Fruit fly (Drosophila melanogaster) whole organism, embryonic: ENCODE data around the gene CG13390.
A peak's percentile ranks its signal among the peaks of the same experiment; 100 is the strongest.

Experiments
- Bteb2 ChIP-seq: fragments of 200-800 bp; sonication (Bioruptor generic); optimal IDR thresholded peaks from 2 replicates; lab custom pipeline; 2016; ENCODE audit warnings: missing biosample characterization, missing genetic modification characterization
- CG10979 ChIP-seq: fragments of 200-800 bp; sonication (Bioruptor generic); optimal IDR thresholded peaks from 2 replicates; lab custom pipeline; 2018; ENCODE audit warnings: missing biosample characterization, mild to moderate bottlenecking, missing genetic modification characterization, moderate library complexity
- CG11247 ChIP-seq: fragments of 200-800 bp; sonication (Bioruptor generic); IDR thresholded peaks from 2 replicates; pipeline ENCODE4 v1.3.6; 2022; ENCODE audit warnings: missing biosample characterization, missing genetic modification characterization
- CG13624 ChIP-seq: fragments of 200-800 bp; sonication (Bioruptor generic); optimal IDR thresholded peaks from 2 replicates; lab custom pipeline; 2016; ENCODE audit warnings: missing biosample characterization, missing genetic modification characterization
- CG14441 ChIP-seq: fragments of 200-800 bp; sonication (Bioruptor generic); IDR thresholded peaks from 2 replicates; pipeline ENCODE4 v1.3.6; 2022; ENCODE audit warnings: missing biosample characterization, missing genetic modification characterization
- CG1832 ChIP-seq: fragments of 200-800 bp; sonication (Bioruptor generic); optimal IDR thresholded peaks from 2 replicates; lab custom pipeline; 2017; ENCODE audit warnings: missing biosample characterization, mild to moderate bottlenecking, missing genetic modification characterization, inconsistent platforms
- CG18476 ChIP-seq: fragments of 200-800 bp; sonication (Bioruptor generic); optimal IDR thresholded peaks from 2 replicates; lab custom pipeline; 2016; ENCODE audit warnings: missing biosample characterization, mild to moderate bottlenecking, missing genetic modification characterization
- CG30431 ChIP-seq: fragments of 200-800 bp; sonication (Bioruptor generic); optimal IDR thresholded peaks from 2 replicates; lab custom pipeline; 2017; ENCODE audit warnings: missing biosample characterization, missing genetic modification characterization
- CG32772 ChIP-seq: fragments of 200-800 bp; sonication (Bioruptor generic); IDR thresholded peaks from 2 replicates; pipeline ENCODE4 v1.3.6; 2022; ENCODE audit warnings: missing biosample characterization, missing genetic modification characterization
- CG4854 ChIP-seq: fragments of 200-800 bp; sonication (Bioruptor generic); optimal IDR thresholded peaks from 2 replicates; lab custom pipeline; 2016; ENCODE audit warnings: missing biosample characterization, missing genetic modification characterization, inconsistent platforms
- CG8290 ChIP-seq, 3 experiments: fragments of 200-800 bp; sonication (Bioruptor generic); optimal IDR thresholded peaks; 2 replicates each; lab custom pipeline; 2016 to 2019; ENCODE audit warnings: missing biosample characterization in 3 of 3, missing genetic modification characterization in 3 of 3, mild to moderate bottlenecking in 2 of 3, moderate library complexity in 1 of 3
- CG9215 ChIP-seq: fragments of 200-800 bp; sonication (Bioruptor generic); IDR thresholded peaks from 2 replicates; pipeline ENCODE4 v1.3.6; 2022; ENCODE audit warnings: missing biosample characterization, missing genetic modification characterization
- Dek ChIP-seq: fragments of 200-800 bp; sonication (Bioruptor generic); optimal IDR thresholded peaks from 3 replicates; lab custom pipeline; 2019; ENCODE audit warnings: missing biosample characterization, mild to moderate bottlenecking, missing genetic modification characterization, moderate library complexity
- HHEX ChIP-seq: fragments of 200-800 bp; sonication (Bioruptor generic); optimal IDR thresholded peaks from 3 replicates; lab custom pipeline; 2017; ENCODE audit warnings: missing biosample characterization, mild to moderate bottlenecking, missing genetic modification characterization, missing genetic modification reagents
- HLHmδ ChIP-seq: fragments of 200-800 bp; sonication (Bioruptor generic); optimal IDR thresholded peaks from 2 replicates; lab custom pipeline; 2018; ENCODE audit warnings: missing biosample characterization, mild to moderate bottlenecking, missing genetic modification characterization, moderate library complexity
- Hmx ChIP-seq: fragments of 200-800 bp; sonication (Bioruptor generic); optimal IDR thresholded peaks from 2 replicates; lab custom pipeline; 2016; ENCODE audit warnings: missing biosample characterization, missing genetic modification characterization
- Hsf ChIP-seq: fragments of 200-800 bp; sonication (Bioruptor generic); optimal IDR thresholded peaks from 3 replicates; lab custom pipeline; 2016; ENCODE audit warnings: missing biosample characterization, missing genetic modification characterization
- Kr ChIP-seq: fragments of 200-800 bp; sonication (Bioruptor generic); optimal IDR thresholded peaks from 2 replicates; lab custom pipeline; 2017; ENCODE audit warnings: missing biosample characterization, mild to moderate bottlenecking, missing genetic modification characterization
- MESR4 ChIP-seq: fragments of 200-800 bp; sonication (Bioruptor generic); optimal IDR thresholded peaks from 2 replicates; lab custom pipeline; 2018; ENCODE audit warnings: missing biosample characterization, mild to moderate bottlenecking, missing genetic modification characterization, moderate library complexity
- Mad ChIP-seq: fragments of 200-800 bp; sonication (Bioruptor generic); optimal IDR thresholded peaks from 2 replicates; lab custom pipeline; 2016; ENCODE audit warnings: missing biosample characterization, missing genetic modification characterization
- Oli ChIP-seq: fragments of 200-800 bp; sonication (Bioruptor generic); optimal IDR thresholded peaks from 2 replicates; lab custom pipeline; 2018; ENCODE audit warnings: missing biosample characterization, mild to moderate bottlenecking, missing genetic modification characterization, moderate library complexity
- Pdp1 ChIP-seq, 2 experiments: fragments of 200-800 bp; sonication (Bioruptor generic); optimal IDR thresholded peaks; 3 replicates each; lab custom pipeline; 2016; ENCODE audit warnings: missing biosample characterization in 2 of 2, missing genetic modification characterization in 2 of 2, mild to moderate bottlenecking in 1 of 2, moderate library complexity in 1 of 2
- Poxn ChIP-seq: fragments of 200-800 bp; sonication (Bioruptor generic); IDR thresholded peaks from 2 replicates; pipeline ENCODE4 v1.3.6; 2022; ENCODE audit warnings: missing biosample characterization, missing genetic modification characterization
- al ChIP-seq: fragments of 200-800 bp; sonication (Bioruptor generic); IDR thresholded peaks from 2 replicates; pipeline ENCODE4 v1.3.6; 2022; ENCODE audit warnings: missing biosample characterization, missing genetic modification characterization
- ara ChIP-seq: fragments of 200-800 bp; sonication (Bioruptor generic); IDR thresholded peaks from 2 replicates; pipeline ENCODE4 v1.3.6; 2022; ENCODE audit warnings: missing biosample characterization, missing genetic modification characterization
- bigmax ChIP-seq: fragments of 200-800 bp; sonication (Bioruptor generic); optimal IDR thresholded peaks from 2 replicates; lab custom pipeline; 2018; ENCODE audit warnings: missing biosample characterization, mild to moderate bottlenecking, missing genetic modification characterization
- chinmo ChIP-seq: fragments of 200-800 bp; sonication (Bioruptor generic); IDR thresholded peaks from 4 replicates; pipeline ENCODE4 v1.3.6; 2022; ENCODE audit warnings: missing biosample characterization, missing genetic modification characterization; ENCODE audit not compliant: partially characterized antibody
- dysf ChIP-seq: fragments of 200-800 bp; sonication (Bioruptor generic); IDR thresholded peaks from 3 replicates; pipeline ENCODE4 v1.3.6; 2022; ENCODE audit warnings: missing biosample characterization, missing genetic modification characterization
- exex ChIP-seq: fragments of 200-800 bp; sonication (Bioruptor generic); optimal IDR thresholded peaks from 4 replicates; lab custom pipeline; 2018; ENCODE audit warnings: missing biosample characterization, mild to moderate bottlenecking, missing genetic modification characterization, moderate library complexity
- gem ChIP-seq: fragments of 200-800 bp; sonication (Bioruptor generic); optimal IDR thresholded peaks from 2 replicates; lab custom pipeline; 2019; ENCODE audit warnings: missing biosample characterization, mild to moderate bottlenecking, missing genetic modification characterization, moderate library complexity
- gfzf ChIP-seq: fragments of 200-800 bp; sonication (Bioruptor generic); optimal IDR thresholded peaks from 2 replicates; lab custom pipeline; 2016; ENCODE audit warnings: missing biosample characterization, mild to moderate bottlenecking, missing genetic modification characterization, moderate library complexity
- nerfin-1 ChIP-seq: fragments of 200-800 bp; sonication (Bioruptor generic); optimal IDR thresholded peaks from 3 replicates; lab custom pipeline; 2019; ENCODE audit warnings: missing biosample characterization, mild to moderate bottlenecking, missing genetic modification characterization, moderate library complexity
- nmo ChIP-seq: fragments of 200-800 bp; sonication (Bioruptor generic); optimal IDR thresholded peaks from 2 replicates; lab custom pipeline; 2018; ENCODE audit warnings: missing biosample characterization, mild to moderate bottlenecking, missing genetic modification characterization, moderate library complexity
- oc ChIP-seq: fragments of 200-800 bp; sonication (Bioruptor generic); optimal IDR thresholded peaks from 2 replicates; lab custom pipeline; 2018; ENCODE audit warnings: missing biosample characterization, mild to moderate bottlenecking, missing genetic modification characterization, moderate library complexity
- odd ChIP-seq: fragments of 200-800 bp; sonication (Bioruptor generic); optimal IDR thresholded peaks from 2 replicates; lab custom pipeline; 2017; ENCODE audit warnings: missing biosample characterization, mild to moderate bottlenecking, missing genetic modification characterization
- peb ChIP-seq: fragments of 200-800 bp; sonication (Bioruptor generic); IDR thresholded peaks from 2 replicates; pipeline ENCODE4 v1.3.6; 2022; ENCODE audit warnings: missing biosample characterization, missing genetic modification characterization
- pum ChIP-seq: fragments of 200-800 bp; sonication (Bioruptor generic); optimal IDR thresholded peaks from 2 replicates; lab custom pipeline; 2016; ENCODE audit warnings: missing biosample characterization, missing genetic modification characterization
- row ChIP-seq: fragments of 200-800 bp; sonication (Bioruptor generic); IDR thresholded peaks from 3 replicates; pipeline ENCODE4 v1.3.6; 2022; ENCODE audit warnings: missing biosample characterization, missing genetic modification characterization
- sima ChIP-seq: fragments of 200-800 bp; sonication (Bioruptor generic); optimal IDR thresholded peaks from 2 replicates; lab custom pipeline; 2016; ENCODE audit warnings: missing biosample characterization, missing genetic modification characterization
- sna ChIP-seq: fragments of 200-800 bp; sonication (Bioruptor generic); IDR thresholded peaks from 2 replicates; pipeline ENCODE4 v1.3.6; 2022; ENCODE audit warnings: missing biosample characterization, missing genetic modification characterization; ENCODE audit not compliant: partially characterized antibody
- stwl ChIP-seq: fragments of 200-800 bp; sonication (Bioruptor generic); optimal IDR thresholded peaks from 3 replicates; lab custom pipeline; 2018; ENCODE audit warnings: missing biosample characterization, mild to moderate bottlenecking, missing genetic modification characterization, moderate library complexity
- toy ChIP-seq: fragments of 200-800 bp; sonication (Bioruptor generic); IDR thresholded peaks from 2 replicates; pipeline ENCODE4 v1.3.6; 2022; ENCODE audit warnings: missing biosample characterization, missing genetic modification characterization
- trh ChIP-seq: fragments of 200-800 bp; sonication (Bioruptor generic); optimal IDR thresholded peaks from 2 replicates; lab custom pipeline; 2016; ENCODE audit warnings: missing biosample characterization, missing genetic modification characterization
- unpg ChIP-seq: fragments of 200-800 bp; sonication (Bioruptor generic); optimal IDR thresholded peaks from 3 replicates; lab custom pipeline; 2018; ENCODE audit warnings: missing biosample characterization, mild to moderate bottlenecking, missing genetic modification characterization, moderate library complexity
- vvl ChIP-seq: fragments of 200-800 bp; sonication (Bioruptor generic); IDR thresholded peaks from 2 replicates; pipeline ENCODE4 v1.3.6; 2022; ENCODE audit warnings: missing biosample characterization, missing genetic modification characterization
- wdn ChIP-seq: fragments of 200-800 bp; sonication (Bioruptor generic); IDR thresholded peaks from 2 replicates; pipeline ENCODE4 v1.3.6; 2022; ENCODE audit warnings: missing biosample characterization, missing genetic modification characterization
- yki ChIP-seq: fragments of >200 bp; optimal IDR thresholded peaks from 3 replicates; lab custom pipeline; 2018

Gene CG13390

DNA sequence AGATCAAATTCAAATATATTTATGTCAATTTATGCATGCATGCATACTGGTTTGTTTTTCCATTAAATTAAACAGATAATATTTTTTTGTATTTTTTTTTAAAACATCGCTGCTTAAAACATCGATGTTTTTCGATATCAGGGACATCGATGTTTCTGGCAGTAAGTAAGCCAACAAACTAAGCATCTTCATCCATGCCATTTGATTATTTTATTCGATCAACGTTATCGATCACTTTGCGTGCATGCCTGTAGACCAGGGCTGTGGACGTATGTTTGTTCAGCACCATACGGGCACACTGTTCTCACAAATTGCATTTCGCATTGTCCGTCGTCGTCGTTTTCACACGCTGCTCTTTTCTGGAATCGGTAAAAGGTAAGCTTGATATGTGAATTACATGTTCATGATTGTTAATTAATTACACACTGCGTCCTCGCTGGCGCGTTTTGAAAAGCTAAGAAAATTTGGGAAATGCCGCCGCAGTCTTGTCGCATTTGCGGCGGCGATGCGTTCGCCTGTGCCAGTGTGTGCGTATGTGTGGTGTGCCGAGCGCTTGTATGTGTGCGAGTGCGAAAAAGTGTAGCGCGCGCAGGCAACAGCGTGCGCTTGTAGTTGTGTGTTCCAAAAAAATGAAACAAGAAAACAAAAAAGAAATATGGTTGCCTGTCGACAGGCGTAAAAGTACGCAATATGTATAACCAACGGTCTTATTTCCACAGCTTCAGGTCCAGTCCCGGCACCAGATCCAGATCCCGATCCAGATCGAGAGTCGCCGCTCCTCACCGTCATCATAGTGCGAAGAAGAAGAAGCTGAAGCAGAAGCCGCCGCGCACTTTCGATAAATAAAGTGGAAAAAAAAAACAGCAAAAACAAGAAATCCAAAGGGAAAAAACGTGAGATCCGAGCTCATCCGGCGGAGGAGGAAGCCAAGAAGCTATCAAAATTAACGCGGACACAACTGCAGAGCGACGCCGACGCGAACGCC is 27.0 kb upstream of the CG13390 start, which contains the start of gene emb (continued):
- TF ChIP-seq pum (peak; percentile 21), HHEX (GFP tag; lab: Kevin White, UChicago) (no peak), al (GFP tag; lab: Robert Waterston, UW) (peak; percentile 37; the same call in 1 of the 2 replicates), wdn (GFP tag; lab: Robert Waterston, UW) (no peak), stwl (tag; lab: Kevin White, UChicago) (peak; percentile 98), Pdp1 (GFP tag; optimal IDR thresholded peaks at IDR 0.05; lab: Kevin White, UChicago) (peak in 1 of 2 experiments; percentile 17), Dek (tag; lab: Kevin White, UChicago) (no peak), gfzf (peak; percentile 69), dysf (peak; percentile 57; the same call in 2 of the 3 replicates), nerfin-1 (peak; percentile 89), MESR4 (peak; percentile 95), sima (GFP tag; lab: Kevin White, UChicago) (no peak), CG11247 (GFP tag; lab: Robert Waterston, UW) (peak; percentile 37; the same call in 1 of the 2 replicates), Poxn (GFP tag; lab: Robert Waterston, UW) (no peak), exex (tag; lab: Kevin White, UChicago) (no peak), odd (no peak), vvl (GFP tag; lab: Robert Waterston, UW) (peak; percentile 55), nmo (GFP tag; lab: Kevin White, UChicago) (peak; percentile 77), ara (GFP tag; lab: Robert Waterston, UW) (peak; percentile 42; the same call in 1 of the 2 replicates), Hmx (GFP tag; lab: Kevin White, UChicago) (no peak), Kr (GFP tag; lab: Kevin White, UChicago) (no peak), CG9215 (GFP tag; lab: Robert Waterston, UW) (peak; percentile 17; the same call in 1 of the 2 replicates), Hsf (GFP tag; lab: Kevin White, UChicago) (peak; percentile 40), CG14441 (GFP tag; lab: Robert Waterston, UW) (peak; percentile 30; the same call in 1 of the 2 replicates), peb (GFP tag; lab: Robert Waterston, UW) (no peak), Bteb2 (GFP tag; lab: Kevin White, UChicago) (peak; percentile 14), yki (lab: Kevin White, UChicago) (no peak), HLHmδ (GFP tag; lab: Kevin White, UChicago) (peak; percentile 12), gem (tag; lab: Kevin White, UChicago) (no peak), toy (GFP tag; lab: Robert Waterston, UW) (no peak), row (GFP tag; lab: Robert Waterston, UW) (peak; percentile 76), CG8290 (GFP tag; optimal IDR thresholded peaks at IDR 0.05; lab: Kevin White, UChicago) (peak; percentile 95), CG8290 (tag; optimal IDR thresholded peaks at IDR 0.05; lab: Kevin White, UChicago) (peak in 1 of 2 experiments; percentile 93), chinmo (peak; percentile 98), trh (no peak), CG13624 (peak; percentile 42), sna (peak; percentile 93), CG10979 (tag; lab: Kevin White, UChicago) (peak; percentile 11), Mad (peak; percentile 65), CG18476 (GFP tag; lab: Kevin White, UChicago) (peak; percentile 41), CG1832 (GFP tag; lab: Kevin White, UChicago) (no peak), bigmax (GFP tag; lab: Kevin White, UChicago) (no peak), CG30431 (no peak), Oli (tag; lab: Kevin White, UChicago) (no peak), unpg (GFP tag; lab: Kevin White, UChicago) (no peak), oc (tag; lab: Kevin White, UChicago) (no peak), CG4854 (GFP tag; lab: Kevin White, UChicago) (peak; percentile 43), CG32772 (GFP tag; lab: Robert Waterston, UW) (no peak)
